Worm (Caenorhabditis elegans): ENCODE data around the gene rig-6.

DNA sequence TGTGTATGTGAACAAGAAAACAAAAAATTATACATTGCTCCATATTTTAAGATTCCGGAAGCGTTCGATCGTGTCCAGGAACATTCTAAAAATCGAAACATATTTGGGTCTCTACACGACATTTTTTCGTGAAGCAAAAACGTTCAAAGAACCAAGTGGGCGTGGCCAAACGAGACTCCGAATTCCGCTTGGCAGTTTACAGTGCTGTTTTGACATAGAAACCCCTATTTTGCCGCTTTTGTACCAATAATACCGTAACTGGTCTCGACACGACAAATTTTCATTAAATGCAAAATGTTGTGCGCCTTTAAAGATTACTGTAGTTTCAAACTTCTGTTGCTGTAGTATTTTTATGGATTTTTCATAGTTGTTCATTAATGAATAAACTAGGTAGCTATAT is 56.2 kb downstream of the rig-6 start:
- TF ChIP-seq B0310.2 (tag; optimal IDR thresholded peaks at IDR 0.05) (no peak), ama-1 (optimal IDR thresholded peaks at IDR 0.05) (no peak), tra-4 (tag; optimal IDR thresholded peaks at IDR 0.05) (no peak), pes-1 (GFP tag; IDR thresholded peaks at IDR 0.05) (no peak), ceh-13 (GFP tag; optimal IDR thresholded peaks at IDR 0.05) (no peak), scrt-1 (GFP tag; IDR thresholded peaks at IDR 0.05) (no peak), ceh-36 (tag; optimal IDR thresholded peaks at IDR 0.05) (no peak), hmbx-1 (tag; optimal IDR thresholded peaks at IDR 0.05) (no peak), flt-1 (GFP tag; IDR thresholded peaks at IDR 0.05) (no peak), aly-1 (tag; optimal IDR thresholded peaks at IDR 0.05) (no peak), sea-1 (GFP tag; conservative IDR thresholded peaks at IDR 0.05) (no peak)

All from whole organism, early embryonic.